Fruit fly (Drosophila melanogaster): ENCODE measurements around the gene mthl10.
A peak's percentile ranks its signal among the peaks of the same experiment; 100 is the strongest.

The mthl10 gene

dm6 chr3L:378072-378423 is 35.3 kb upstream of the mthl10 start (continued):
- TF ChIP-seq CG15696 (tag; optimal IDR thresholded peaks at IDR 0.05) (no peak), Xbp1 (GFP tag; optimal IDR thresholded peaks at IDR 0.05) (no peak), CG31365 (tag; optimal IDR thresholded peaks at IDR 0.05) (no peak), CG33557 (GFP tag; optimal IDR thresholded peaks at IDR 0.05) (no peak), CG14860 (GFP tag; IDR thresholded peaks at IDR 0.05; ENCODE audit: partially characterized antibody) (peak; percentile 64), tx (GFP tag; optimal IDR thresholded peaks at IDR 0.05) (no peak), da (GFP tag; optimal IDR thresholded peaks at IDR 0.05) (no peak), mirr (GFP tag; optimal IDR thresholded peaks at IDR 0.05) (peak; percentile 2), Oli (tag; optimal IDR thresholded peaks at IDR 0.05) (no peak), CG2712 (tag; optimal IDR thresholded peaks at IDR 0.05) (no peak)

- TF ChIP-seq HLH54F (GFP tag; optimal IDR thresholded peaks at IDR 0.05) (no peak), lilli (GFP tag; optimal IDR thresholded peaks at IDR 0.05) (peak; percentile 69), CG9609 (GFP tag; optimal IDR thresholded peaks at IDR 0.05) (no peak), hth (optimal IDR thresholded peaks at IDR 0.05) (no peak), Dll (GFP tag; IDR thresholded peaks at IDR 0.05; ENCODE audit: partially characterized antibody) (no peak), CG14050 (GFP tag; IDR thresholded peaks at IDR 0.05) (peak; percentile 77), CG15601 (tag; optimal IDR thresholded peaks at IDR 0.05) (peak; percentile 93), Hmr (GFP tag; optimal IDR thresholded peaks at IDR 0.05) (peak; percentile 96), Deaf1 (tag; optimal IDR thresholded peaks at IDR 0.05) (peak; percentile 69), CG8281 (tag; optimal IDR thresholded peaks at IDR 0.05) (peak; percentile 73), dati (GFP tag; IDR thresholded peaks at IDR 0.05) (no peak), CG13287 (GFP tag; IDR thresholded peaks at IDR 0.05; ENCODE audit: partially characterized antibody) (no peak), CG10274 (GFP tag; optimal IDR thresholded peaks at IDR 0.05) (peak; percentile 71), dmrt11E (tag; optimal IDR thresholded peaks at IDR 0.05) (peak; percentile 94), CG17359 (tag; optimal IDR thresholded peaks at IDR 0.05) (peak; percentile 91), Hr39 (optimal IDR thresholded peaks at IDR 0.05) (no peak), CG2678 (tag; optimal IDR thresholded peaks at IDR 0.05) (peak; percentile 97), CG31365 (tag; optimal IDR thresholded peaks at IDR 0.05) (peak; percentile 28), bcd (GFP tag; optimal IDR thresholded peaks at IDR 0.05) (peak; percentile 90), Hr78 (GFP tag; optimal IDR thresholded peaks at IDR 0.05) (peak in 1 of 2 experiments; percentile 75), CG9932 (GFP tag; IDR thresholded peaks at IDR 0.05) (peak; percentile 64), Dbx (GFP tag; IDR thresholded peaks at IDR 0.05) (peak; percentile 71; the same call in 2 of the 3 replicates), Dip3 (GFP tag; optimal IDR thresholded peaks at IDR 0.05) (peak; percentile 2), pnt (GFP tag; optimal IDR thresholded peaks at IDR 0.05) (no peak), NC2β (GFP tag; optimal IDR thresholded peaks at IDR 0.05) (no peak), h (optimal IDR thresholded peaks at IDR 0.05) (no peak), CG17568 (GFP tag; optimal IDR thresholded peaks at IDR 0.05) (peak; percentile 98), CG12942 (GFP tag; optimal IDR thresholded peaks at IDR 0.05) (peak; percentile 69), CG8765 (GFP tag; IDR thresholded peaks at IDR 0.05) (peak; percentile 50; the same call in 1 of the 2 replicates), Xrp1 (GFP tag; IDR thresholded peaks at IDR 0.05) (peak; percentile 88), CG17186 (GFP tag; optimal IDR thresholded peaks at IDR 0.05) (peak; percentile 22), CG10147 (GFP tag; optimal IDR thresholded peaks at IDR 0.05) (peak; percentile 95), caup (GFP tag; optimal IDR thresholded peaks at IDR 0.05; ENCODE audit: severe bottlenecking) (peak; percentile 90), shn (GFP tag; optimal IDR thresholded peaks at IDR 0.05) (no peak), CG15514 (GFP tag; optimal IDR thresholded peaks at IDR 0.05) (peak; percentile 79), sc (optimal IDR thresholded peaks at IDR 0.05) (no peak), sc (GFP tag; optimal IDR thresholded peaks at IDR 0.05) (peak; percentile 88), Ets97D (GFP tag; optimal IDR thresholded peaks at IDR 0.05) (no peak), psq (GFP tag; optimal IDR thresholded peaks at IDR 0.05) (peak; percentile 57)
These were observed 34.7 kb upstream of the mthl10 start for dm6 chr3L:377222-378071.
